Fruit fly (Drosophila melanogaster) whole organism, embryonic: ENCODE data around the gene Hasp.

Source experiments
- Asciz ChIP-seq: fragments of 200-800 bp; sonication (Bioruptor generic); optimal IDR thresholded peaks from 2 replicates; lab custom pipeline; 2017; ENCODE audit warnings: missing biosample characterization, mild to moderate bottlenecking, missing genetic modification characterization, missing genetic modification reagents
- B-H1 ChIP-seq: fragments of 200-800 bp; sonication (Bioruptor generic); IDR thresholded peaks from 3 replicates; pipeline ENCODE4 v1.3.6; 2022; ENCODE audit warnings: missing biosample characterization, missing genetic modification characterization
- CG10565 ChIP-seq: fragments of 200-800 bp; sonication (Bioruptor generic); optimal IDR thresholded peaks from 3 replicates; lab custom pipeline; 2016; ENCODE audit warnings: missing biosample characterization, mild to moderate bottlenecking, missing genetic modification characterization
- CG11085 ChIP-seq: fragments of 200-800 bp; sonication (Bioruptor generic); IDR thresholded peaks from 2 replicates; pipeline ENCODE4 v1.3.6; 2022; ENCODE audit warnings: missing biosample characterization, missing genetic modification characterization
- CG11398 ChIP-seq: fragments of 200-800 bp; sonication (Bioruptor generic); optimal IDR thresholded peaks from 2 replicates; lab custom pipeline; 2016; ENCODE audit warnings: missing biosample characterization, missing genetic modification characterization
- CG11695 ChIP-seq: fragments of 200-800 bp; sonication (Bioruptor generic); IDR thresholded peaks from 3 replicates; pipeline ENCODE4 v1.3.6; 2022; ENCODE audit warnings: missing biosample characterization, missing genetic modification characterization
- CG12071 ChIP-seq: fragments of 200-800 bp; sonication (Bioruptor generic); optimal IDR thresholded peaks from 3 replicates; lab custom pipeline; 2018; ENCODE audit warnings: missing biosample characterization, mild to moderate bottlenecking, missing genetic modification characterization
- CG13287 ChIP-seq: fragments of 200-800 bp; sonication (Bioruptor generic); IDR thresholded peaks from 2 replicates; pipeline ENCODE4 v1.3.6; 2022; ENCODE audit warnings: missing biosample characterization, missing genetic modification characterization; ENCODE audit not compliant: partially characterized antibody
- CG15601 ChIP-seq: fragments of 200-800 bp; sonication (Bioruptor generic); optimal IDR thresholded peaks from 3 replicates; lab custom pipeline; 2019; ENCODE audit warnings: missing biosample characterization, mild to moderate bottlenecking, missing genetic modification characterization, moderate library complexity
- CG17612 ChIP-seq: fragments of 200-800 bp; sonication (Bioruptor generic); IDR thresholded peaks from 2 replicates; pipeline ENCODE4 v1.3.6; 2022; ENCODE audit warnings: missing biosample characterization, missing genetic modification characterization
- CG18764 ChIP-seq: fragments of 200-800 bp; sonication (Bioruptor generic); optimal IDR thresholded peaks from 3 replicates; lab custom pipeline; 2016; ENCODE audit warnings: missing biosample characterization, missing genetic modification characterization
- CG2116 ChIP-seq: fragments of 200-800 bp; sonication (Bioruptor generic); optimal IDR thresholded peaks from 3 replicates; lab custom pipeline; 2018; ENCODE audit warnings: missing biosample characterization, mild to moderate bottlenecking, missing genetic modification characterization
- CG2712 ChIP-seq: fragments of 200-800 bp; optimal IDR thresholded peaks from 3 replicates; lab custom pipeline; 2019; ENCODE audit warnings: missing biosample characterization, mild to moderate bottlenecking, missing genetic modification characterization, moderate library complexity
- CG2875 ChIP-seq: fragments of 200-800 bp; sonication (Bioruptor generic); optimal IDR thresholded peaks from 2 replicates; lab custom pipeline; 2017; ENCODE audit warnings: missing biosample characterization, mild to moderate bottlenecking, missing genetic modification characterization, missing genetic modification reagents
- CG32532 ChIP-seq: fragments of 200-800 bp; sonication (Bioruptor generic); IDR thresholded peaks from 2 replicates; pipeline ENCODE4 v1.3.6; 2022; ENCODE audit warnings: missing biosample characterization, missing genetic modification characterization
- CG42726 ChIP-seq: fragments of 200-800 bp; sonication (Bioruptor generic); IDR thresholded peaks from 2 replicates; pipeline ENCODE4 v1.3.6; 2022; ENCODE audit warnings: missing biosample characterization, missing genetic modification characterization; ENCODE audit not compliant: partially characterized antibody
- CG4820 ChIP-seq: fragments of 200-800 bp; sonication (Bioruptor generic); optimal IDR thresholded peaks from 3 replicates; lab custom pipeline; 2016; ENCODE audit warnings: missing biosample characterization, missing genetic modification characterization
- CG6689 ChIP-seq: fragments of 200-800 bp; sonication (Bioruptor generic); IDR thresholded peaks from 2 replicates; pipeline ENCODE4 v1.3.6; 2022; ENCODE audit warnings: missing biosample characterization, missing genetic modification characterization
- CG6854 ChIP-seq: fragments of 200-800 bp; sonication (Bioruptor generic); optimal IDR thresholded peaks from 3 replicates; lab custom pipeline; 2017; ENCODE audit warnings: missing biosample characterization, mild to moderate bottlenecking, missing genetic modification characterization
- CG8478 ChIP-seq: fragments of >200 bp; optimal IDR thresholded peaks from 2 replicates; lab custom pipeline; 2018
- CG9215 ChIP-seq: fragments of 200-800 bp; sonication (Bioruptor generic); IDR thresholded peaks from 2 replicates; pipeline ENCODE4 v1.3.6; 2022; ENCODE audit warnings: missing biosample characterization, missing genetic modification characterization
- D ChIP-seq, 2 experiments: fragments of 200-800 bp in 1 of 2; fragments of >200 bp in 1 of 2; sonication (Bioruptor generic) in 1 of 2; optimal IDR thresholded peaks; 2 replicates in 1 of 2; 3 replicates in 1 of 2; lab custom pipeline; 2017; ENCODE audit warnings: mild to moderate bottlenecking in 1 of 2, missing biosample characterization in 1 of 2, missing genetic modification characterization in 1 of 2, missing genetic modification reagents in 1 of 2
- Deaf1 ChIP-seq: fragments of 200-800 bp; optimal IDR thresholded peaks from 3 replicates; lab custom pipeline; 2019; ENCODE audit warnings: missing biosample characterization, mild to moderate bottlenecking, missing genetic modification characterization, moderate library complexity
- Hmr ChIP-seq: fragments of 200-800 bp; sonication (Bioruptor generic); optimal IDR thresholded peaks from 3 replicates; lab custom pipeline; 2017; ENCODE audit warnings: mild to moderate bottlenecking, missing biosample characterization, missing genetic modification reagents, missing genetic modification characterization
- Jarid2 ChIP-seq: fragments of 200-800 bp; sonication (Bioruptor generic); optimal IDR thresholded peaks from 3 replicates; lab custom pipeline; 2017; ENCODE audit warnings: mild to moderate bottlenecking, missing biosample characterization, missing genetic modification reagents, missing genetic modification characterization
- Lpt ChIP-seq: fragments of >200 bp; optimal IDR thresholded peaks from 2 replicates; lab custom pipeline; 2018; ENCODE audit warnings: missing biosample characterization, missing genetic modification characterization
- MTF-1 ChIP-seq: fragments of 200-800 bp; sonication (Bioruptor generic); optimal IDR thresholded peaks from 2 replicates; lab custom pipeline; 2018; ENCODE audit warnings: missing biosample characterization, mild to moderate bottlenecking, missing genetic modification characterization, borderline replicate concordance
- NFAT ChIP-seq: fragments of 200-800 bp; sonication (Bioruptor generic); IDR thresholded peaks from 2 replicates; pipeline ENCODE4 v1.3.6; 2022; ENCODE audit warnings: missing biosample characterization, missing genetic modification characterization
- Sox100B ChIP-seq: fragments of 200-800 bp; sonication (Bioruptor generic); optimal IDR thresholded peaks from 3 replicates; lab custom pipeline; 2018; ENCODE audit warnings: missing biosample characterization, mild to moderate bottlenecking, missing genetic modification characterization
- Spps ChIP-seq: fragments of 200-800 bp; sonication (Bioruptor generic); optimal IDR thresholded peaks from 2 replicates; lab custom pipeline; 2018; ENCODE audit warnings: missing biosample characterization, mild to moderate bottlenecking, missing genetic modification characterization
- ab ChIP-seq: fragments of 200-800 bp; sonication (Bioruptor generic); optimal IDR thresholded peaks from 2 replicates; lab custom pipeline; 2016; ENCODE audit warnings: missing biosample characterization, missing genetic modification characterization
- ac ChIP-seq: fragments of 200-800 bp; sonication (Bioruptor generic); optimal IDR thresholded peaks from 3 replicates; lab custom pipeline; 2017; ENCODE audit warnings: missing biosample characterization, mild to moderate bottlenecking, missing genetic modification characterization
- ase ChIP-seq: fragments of 200-800 bp; sonication (Bioruptor generic); IDR thresholded peaks from 3 replicates; pipeline ENCODE4 v1.3.6; 2022; ENCODE audit warnings: missing biosample characterization, missing genetic modification characterization
- chinmo ChIP-seq: fragments of 200-800 bp; sonication (Bioruptor generic); IDR thresholded peaks from 4 replicates; pipeline ENCODE4 v1.3.6; 2022; ENCODE audit warnings: missing biosample characterization, missing genetic modification characterization; ENCODE audit not compliant: partially characterized antibody
- dan ChIP-seq: fragments of 200-800 bp; sonication (Bioruptor generic); IDR thresholded peaks from 2 replicates; pipeline ENCODE4 v1.3.6; 2022; ENCODE audit warnings: missing biosample characterization, missing genetic modification characterization
- ewg ChIP-seq: fragments of 200-800 bp; sonication (Bioruptor generic); optimal IDR thresholded peaks from 3 replicates; lab custom pipeline; 2017; ENCODE audit warnings: mild to moderate bottlenecking, missing biosample characterization, missing genetic modification reagents, missing genetic modification characterization
- fd102C ChIP-seq: fragments of 200-800 bp; sonication (Bioruptor generic); optimal IDR thresholded peaks from 2 replicates; lab custom pipeline; 2018; ENCODE audit warnings: missing biosample characterization, mild to moderate bottlenecking, missing genetic modification characterization, moderate library complexity
- fu2 ChIP-seq: fragments of 200-800 bp; sonication (Bioruptor generic); optimal IDR thresholded peaks from 2 replicates; lab custom pipeline; 2016; ENCODE audit warnings: missing biosample characterization, missing genetic modification characterization
- gsb ChIP-seq: fragments of 200-800 bp; sonication (Bioruptor generic); IDR thresholded peaks from 2 replicates; pipeline ENCODE4 v1.3.6; 2022; ENCODE audit warnings: missing biosample characterization, missing genetic modification characterization
- ham ChIP-seq: fragments of 200-800 bp; sonication (Bioruptor generic); IDR thresholded peaks from 2 replicates; pipeline ENCODE4 v1.3.6; 2022; ENCODE audit warnings: missing biosample characterization, missing genetic modification characterization
- lilli ChIP-seq: fragments of 200-800 bp; sonication (Bioruptor generic); optimal IDR thresholded peaks from 3 replicates; lab custom pipeline; 2016; ENCODE audit warnings: missing biosample characterization, missing genetic modification characterization
- lola ChIP-seq, 3 experiments: fragments of >200 bp in 2 of 3; fragments of 200-800 bp in 1 of 3; sonication (Bioruptor generic) in 1 of 3; optimal IDR thresholded peaks; 2 replicates each; lab custom pipeline; 2017 to 2019; ENCODE audit warnings: missing biosample characterization in 3 of 3, missing genetic modification characterization in 3 of 3, mild to moderate bottlenecking in 1 of 3, moderate library complexity in 1 of 3
- oc ChIP-seq: fragments of 200-800 bp; sonication (Bioruptor generic); optimal IDR thresholded peaks from 2 replicates; lab custom pipeline; 2018; ENCODE audit warnings: missing biosample characterization, mild to moderate bottlenecking, missing genetic modification characterization, moderate library complexity
- otp ChIP-seq: fragments of 200-800 bp; sonication (Bioruptor generic); IDR thresholded peaks from 3 replicates; pipeline ENCODE4, ENCODE4 v1.3.6; 2022; ENCODE audit warnings: missing biosample characterization, missing genetic modification characterization
- pros ChIP-seq: fragments of 200-800 bp; sonication (Bioruptor generic); optimal IDR thresholded peaks from 3 replicates; lab custom pipeline; 2019; ENCODE audit warnings: missing biosample characterization, mild to moderate bottlenecking, missing genetic modification characterization, moderate library complexity
- pum ChIP-seq: fragments of 200-800 bp; sonication (Bioruptor generic); optimal IDR thresholded peaks from 2 replicates; lab custom pipeline; 2016; ENCODE audit warnings: missing biosample characterization, missing genetic modification characterization
- shn ChIP-seq: fragments of 200-800 bp; sonication (Bioruptor generic); optimal IDR thresholded peaks from 3 replicates; lab custom pipeline; 2016; ENCODE audit warnings: missing biosample characterization, missing genetic modification characterization
- tna ChIP-seq: fragments of 200-800 bp; sonication (Bioruptor generic); IDR thresholded peaks from 2 replicates; pipeline ENCODE4 v1.3.6; 2022; ENCODE audit warnings: missing biosample characterization, missing genetic modification characterization; ENCODE audit not compliant: partially characterized antibody
- unpg ChIP-seq: fragments of 200-800 bp; sonication (Bioruptor generic); optimal IDR thresholded peaks from 3 replicates; lab custom pipeline; 2018; ENCODE audit warnings: missing biosample characterization, mild to moderate bottlenecking, missing genetic modification characterization, moderate library complexity
- vfl ChIP-seq: fragments of 200-800 bp; sonication (Bioruptor generic); optimal IDR thresholded peaks from 2 replicates; lab custom pipeline; 2016; ENCODE audit warnings: missing biosample characterization, missing genetic modification characterization

Gene Hasp

DNA sequence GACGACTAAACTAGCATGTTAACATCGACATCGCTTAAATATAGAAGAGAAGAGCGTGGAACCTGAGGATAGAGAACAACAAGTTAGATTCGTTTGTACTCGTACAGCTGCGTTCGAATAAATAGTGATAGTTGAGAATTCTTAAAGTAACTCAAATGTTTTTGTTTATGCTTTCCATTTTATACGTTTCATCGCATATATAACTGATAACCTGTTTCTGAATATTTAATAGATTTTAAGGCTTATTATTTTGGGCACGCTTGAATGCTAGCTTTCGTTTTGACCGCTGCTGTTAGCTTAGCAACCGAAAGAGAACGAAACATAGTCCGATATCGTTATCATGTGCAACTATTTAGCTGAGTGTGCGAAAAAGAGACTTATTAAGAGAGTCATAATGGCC is 11.3 kb upstream of the Hasp start (continued):
- TF ChIP-seq NFAT (peak; percentile 97), vfl (peak; percentile 95), Deaf1 (tag; lab: Kevin White, UChicago) (peak; percentile 85), CG12071 (GFP tag; lab: Kevin White, UChicago) (peak; percentile 96), CG4820 (GFP tag; lab: Kevin White, UChicago) (peak; percentile 89), CG15601 (tag; lab: Kevin White, UChicago) (peak; percentile 68), Jarid2 (GFP tag; lab: Kevin White, UChicago) (peak; percentile 76), otp (GFP tag; lab: Robert Waterston, UW) (peak; percentile 92), CG2875 (GFP tag; lab: Kevin White, UChicago) (peak; percentile 60), MTF-1 (GFP tag; lab: Kevin White, UChicago) (peak; percentile 80), gsb (GFP tag; lab: Robert Waterston, UW) (peak; percentile 97), ase (GFP tag; lab: Robert Waterston, UW) (peak; percentile 93), CG6689 (GFP tag; lab: Robert Waterston, UW) (peak; percentile 92), pros (GFP tag; lab: Kevin White, UChicago) (no peak), CG10565 (GFP tag; lab: Kevin White, UChicago) (peak; percentile 51), CG13287 (GFP tag; lab: Robert Waterston, UW) (peak; percentile 58; the same call in 1 of the 2 replicates), D (optimal IDR thresholded peaks at IDR 0.05; lab: Kevin White, UChicago) (no peak), D (GFP tag; optimal IDR thresholded peaks at IDR 0.05; lab: Kevin White, UChicago) (peak; percentile 57), unpg (GFP tag; lab: Kevin White, UChicago) (peak; percentile 97), CG11398 (peak; percentile 88), Sox100B (GFP tag; lab: Kevin White, UChicago) (peak; percentile 86), CG18764 (GFP tag; lab: Kevin White, UChicago) (peak; percentile 79), ham (GFP tag; lab: Robert Waterston, UW) (peak; percentile 95), ab (peak; percentile 88), CG42726 (GFP tag; lab: Robert Waterston, UW) (no peak), Lpt (GFP tag; lab: Kevin White, UChicago) (no peak), CG9215 (GFP tag; lab: Robert Waterston, UW) (peak; percentile 95), CG11695 (peak; percentile 97), CG11085 (GFP tag; lab: Robert Waterston, UW) (peak; percentile 92), ewg (GFP tag; lab: Kevin White, UChicago) (peak; percentile 74), ac (GFP tag; lab: Kevin White, UChicago) (peak; percentile 23), Hmr (peak; percentile 99), CG2712 (tag; lab: Kevin White, UChicago) (peak; percentile 91), tna (GFP tag; lab: Robert Waterston, UW) (no peak), oc (peak; percentile 83), B-H1 (GFP tag; lab: Robert Waterston, UW) (peak; percentile 93), Spps (peak; percentile 55), pum (peak; percentile 72), lilli (GFP tag; lab: Kevin White, UChicago) (peak; percentile 99), CG17612 (GFP tag; lab: Robert Waterston, UW) (peak; percentile 90), fd102C (GFP tag; lab: Kevin White, UChicago) (peak; percentile 6), dan (GFP tag; lab: Robert Waterston, UW) (no peak), CG8478 (lab: Kevin White, UChicago) (no peak), CG2116 (GFP tag; lab: Kevin White, UChicago) (peak; percentile 70), chinmo (GFP tag; lab: Robert Waterston, UW) (no peak), shn (GFP tag; lab: Kevin White, UChicago) (peak; percentile 82), lola (GFP tag; optimal IDR thresholded peaks at IDR 0.05; lab: Kevin White, UChicago) (peak in 1 of 3 experiments; percentile 53), CG32532 (GFP tag; lab: Robert Waterston, UW) (peak; percentile 99), Asciz (GFP tag; lab: Kevin White, UChicago) (peak; percentile 80), CG6854 (GFP tag; lab: Kevin White, UChicago) (peak; percentile 96), fu2 (GFP tag; lab: Kevin White, UChicago) (peak; percentile 95)
